Worm (Caenorhabditis elegans) whole organism, L4 larva: Measurements from ENCODE around the gene zgpa-1.

ENCODE experiments used
- F10B5.3 ChIP-seq: sonication (generic microtip); optimal IDR thresholded peaks from 2 replicates; lab custom pipeline; 2016; ENCODE audit warnings: mild to moderate bottlenecking, missing genetic modification characterization, missing compliant biosample characterization
- R02D3.7 ChIP-seq: fragments of 150-350 bp; sonication (generic microtip); optimal IDR thresholded peaks from 3 replicates; lab custom pipeline; 2014; ENCODE audit warnings: missing biosample characterization, missing genetic modification characterization
- T20F7.1 ChIP-seq: fragments of 200-800 bp; sonication (Bioruptor generic); optimal IDR thresholded peaks from 2 replicates; lab custom pipeline; 2018; ENCODE audit warnings: mild to moderate bottlenecking, missing genetic modification characterization, missing compliant biosample characterization
- Y105C5A.15 ChIP-seq: fragments of 200-800 bp; sonication (Bioruptor generic); IDR thresholded peaks from 2 replicates; pipeline ENCODE4 v1.3.6; 2022; ENCODE audit warnings: missing genetic modification characterization, missing compliant biosample characterization
- Y75B8A.6 ChIP-seq: fragments of 200-800 bp; sonication (Bioruptor generic); IDR thresholded peaks from 2 replicates; pipeline ENCODE4 v1.3.6; 2022; ENCODE audit warnings: missing genetic modification reagents, missing genetic modification characterization, missing compliant biosample characterization
- aha-1 ChIP-seq: fragments of 150-350 bp; peaks from one replicate; lab custom pipeline; 2014; ENCODE audit warnings: missing biosample characterization, missing genetic modification characterization
- ama-1 ChIP-seq: fragments of 150-350 bp; optimal IDR thresholded peaks from 2 replicates; lab custom pipeline; 2014; ENCODE audit warnings: inconsistent platforms, mixed read lengths
- arid-1 ChIP-seq: fragments of 200-800 bp; sonication (Bioruptor generic); conservative IDR thresholded peaks from 2 replicates; pipeline ENCODE4 v1.3.6; 2022; ENCODE audit warnings: missing genetic modification reagents, missing genetic modification characterization, missing compliant biosample characterization
- daf-12 ChIP-seq: fragments of 150-350 bp; optimal IDR thresholded peaks from 2 replicates; lab custom pipeline; 2014; ENCODE audit warnings: missing biosample characterization, missing genetic modification reagents, missing genetic modification characterization
- daf-19 ChIP-seq: fragments of 200-800 bp; sonication (Bioruptor generic); conservative IDR thresholded peaks from 2 replicates; pipeline ENCODE4 v1.3.6; 2022; ENCODE audit warnings: missing genetic modification characterization, missing compliant biosample characterization
- daf-8 ChIP-seq: fragments of 200-800 bp; sonication (Bioruptor generic); IDR thresholded peaks from 2 replicates; pipeline ENCODE4 v1.3.6; 2022; ENCODE audit warnings: missing genetic modification characterization, missing compliant biosample characterization
- duxl-1 ChIP-seq: sonication (generic microtip); optimal IDR thresholded peaks from 2 replicates; lab custom pipeline; 2016; ENCODE audit warnings: mild to moderate bottlenecking, missing genetic modification characterization, moderate library complexity, missing compliant biosample characterization; ENCODE audit not compliant: poor library complexity
- hmg-1.1 ChIP-seq: fragments of 200-800 bp; sonication (Bioruptor generic); IDR thresholded peaks from 2 replicates; pipeline ENCODE4 v1.3.6; 2022; ENCODE audit warnings: missing genetic modification reagents, missing genetic modification characterization, missing compliant biosample characterization
- jun-1 ChIP-seq: fragments of 150-350 bp; optimal IDR thresholded peaks from 2 replicates; lab custom pipeline; 2014; ENCODE audit warnings: missing biosample characterization, missing genetic modification reagents, missing genetic modification characterization
- lsy-2 ChIP-seq, 2 experiments: fragments of 150-350 bp in 1 of 2; sonication (generic microtip) in 1 of 2; optimal IDR thresholded peaks; 2 replicates each; lab custom pipeline; 2014 to 2017; ENCODE audit warnings: missing biosample characterization in 2 of 2, missing genetic modification characterization in 2 of 2
- mdl-1 ChIP-seq, 2 experiments: fragments of 150-350 bp in 1 of 2; sonication (generic microtip) in 1 of 2; optimal IDR thresholded peaks; 2 replicates each; lab custom pipeline; 2014 to 2017; ENCODE audit warnings: missing biosample characterization in 2 of 2, missing genetic modification characterization in 2 of 2
- mdt-29 ChIP-seq: fragments of 200-800 bp; sonication (Bioruptor generic); IDR thresholded peaks from 2 replicates; pipeline ENCODE4 v1.3.6; 2022; ENCODE audit warnings: missing genetic modification reagents, missing genetic modification characterization, missing compliant biosample characterization
- mep-1 ChIP-seq: fragments of 150-350 bp; sonication (generic microtip); optimal IDR thresholded peaks from 3 replicates; lab custom pipeline; 2014; ENCODE audit warnings: missing biosample characterization, missing genetic modification characterization
- mxl-2 ChIP-seq: fragments of 200-800 bp; sonication (Bioruptor generic); conservative IDR thresholded peaks from 2 replicates; pipeline ENCODE4 v1.3.6; 2022; ENCODE audit warnings: missing genetic modification reagents, missing genetic modification characterization, missing compliant biosample characterization
- mxl-3 ChIP-seq: fragments of 200-800 bp; sonication (Bioruptor generic); optimal IDR thresholded peaks from 2 replicates; lab custom pipeline; 2018; ENCODE audit warnings: mild to moderate bottlenecking, missing genetic modification characterization, missing compliant biosample characterization
- nhr-11 ChIP-seq: fragments of 150-350 bp; optimal IDR thresholded peaks from 2 replicates; lab custom pipeline; 2014; ENCODE audit warnings: missing biosample characterization, missing genetic modification characterization
- nhr-111 ChIP-seq: fragments of 200-800 bp; sonication (Bioruptor generic); optimal IDR thresholded peaks from 2 replicates; lab custom pipeline; 2018; ENCODE audit warnings: mild to moderate bottlenecking, missing genetic modification characterization, missing compliant biosample characterization
- nhr-237 ChIP-seq: sonication (generic microtip); optimal IDR thresholded peaks from 2 replicates; lab custom pipeline; 2017; ENCODE audit warnings: missing biosample characterization, missing genetic modification characterization
- nhr-25 ChIP-seq: sonication (generic microtip); optimal IDR thresholded peaks from 2 replicates; lab custom pipeline; 2017; ENCODE audit warnings: missing genetic modification characterization, mild to moderate bottlenecking, missing compliant biosample characterization, antibody characterized with exemption, moderate library complexity, borderline replicate concordance; ENCODE audit not compliant: insufficient read depth
- nhr-28 ChIP-seq: fragments of 150-350 bp; optimal IDR thresholded peaks from 2 replicates; lab custom pipeline; 2014; ENCODE audit warnings: missing biosample characterization, missing genetic modification characterization
- nhr-48 ChIP-seq: sonication (generic microtip); optimal IDR thresholded peaks from 2 replicates; lab custom pipeline; 2016; ENCODE audit warnings: mild to moderate bottlenecking, missing genetic modification characterization, missing compliant biosample characterization
- set-16 ChIP-seq: fragments of 200-800 bp; sonication (Bioruptor generic); IDR thresholded peaks from 2 replicates; pipeline ENCODE4 v1.3.6; 2022; ENCODE audit warnings: missing genetic modification reagents, missing genetic modification characterization, missing compliant biosample characterization
- snpc-1.2 ChIP-seq: fragments of 200-800 bp; sonication (Bioruptor generic); IDR thresholded peaks from 2 replicates; pipeline ENCODE4 v1.3.6; 2022; ENCODE audit warnings: missing genetic modification reagents, missing genetic modification characterization, missing compliant biosample characterization
- unc-130 ChIP-seq: sonication (generic microtip); optimal IDR thresholded peaks from 2 replicates; lab custom pipeline; 2016; ENCODE audit warnings: missing genetic modification reagents, missing genetic modification characterization, missing compliant biosample characterization
- unc-39 ChIP-seq: sonication (generic microtip); optimal IDR thresholded peaks from 2 replicates; lab custom pipeline; 2017; ENCODE audit warnings: missing biosample characterization, missing genetic modification characterization
- zag-1 ChIP-seq: fragments of 150-350 bp; optimal IDR thresholded peaks from 2 replicates; lab custom pipeline; 2014; ENCODE audit warnings: missing biosample characterization, missing genetic modification characterization
- zfp-2 ChIP-seq: sonication (generic microtip); optimal IDR thresholded peaks from 2 replicates; lab custom pipeline; 2016; ENCODE audit warnings: mild to moderate bottlenecking, missing genetic modification characterization, missing compliant biosample characterization
- zip-11 ChIP-seq: fragments of 200-800 bp; sonication (Bioruptor generic); IDR thresholded peaks from 2 replicates; pipeline ENCODE4 v1.3.6; 2022; ENCODE audit warnings: missing genetic modification characterization, missing compliant biosample characterization
- ztf-11 ChIP-seq: fragments of 150-350 bp; optimal IDR thresholded peaks from 2 replicates; lab custom pipeline; 2014; ENCODE audit warnings: missing biosample characterization, missing genetic modification characterization

The zgpa-1 gene

DNA sequence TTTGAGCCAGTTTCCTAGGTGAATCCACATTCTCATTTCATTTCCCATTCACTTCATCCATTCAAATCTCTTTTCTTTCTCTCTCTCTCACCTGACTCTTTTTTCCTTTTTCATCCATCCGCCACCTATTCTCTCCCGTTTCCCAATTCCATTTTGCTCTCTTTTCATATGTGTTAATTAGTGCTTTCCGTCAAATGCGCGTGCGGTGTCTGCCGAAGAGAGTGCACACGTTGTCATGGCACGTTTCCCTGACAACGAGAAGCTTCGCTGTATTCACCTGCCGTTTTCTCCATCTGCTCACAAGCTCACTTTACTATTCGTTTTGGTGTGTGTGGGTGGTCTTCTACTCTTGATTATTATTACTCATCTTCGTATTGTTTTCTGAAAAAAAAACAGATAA, 27.3 kb upstream of the zgpa-1 start:
- TF ChIP-seq unc-39 (tag; lab: Kevin White, UChicago) (no peak), mdt-29 (GFP tag; lab: Robert Waterston, UW) (no peak), daf-12 (tag; lab: Kevin White, UChicago) (no peak), daf-19 (GFP tag; lab: Robert Waterston, UW) (0 out of 2 replicates have a peak, but pooled peaks have one; percentile 14), mxl-2 (GFP tag; lab: Robert Waterston, UW) (no peak), aha-1 (tag; lab: Kevin White, UChicago) (peak; percentile 27), zag-1 (tag; lab: Kevin White, UChicago) (no peak), unc-130 (GFP tag; lab: Kevin White, UChicago) (no peak), hmg-1.1 (GFP tag; lab: Robert Waterston, UW) (no peak), nhr-111 (GFP tag; lab: Kevin White, UChicago) (no peak), Y105C5A.15 (GFP tag; lab: Robert Waterston, UW) (no peak)

DNA sequence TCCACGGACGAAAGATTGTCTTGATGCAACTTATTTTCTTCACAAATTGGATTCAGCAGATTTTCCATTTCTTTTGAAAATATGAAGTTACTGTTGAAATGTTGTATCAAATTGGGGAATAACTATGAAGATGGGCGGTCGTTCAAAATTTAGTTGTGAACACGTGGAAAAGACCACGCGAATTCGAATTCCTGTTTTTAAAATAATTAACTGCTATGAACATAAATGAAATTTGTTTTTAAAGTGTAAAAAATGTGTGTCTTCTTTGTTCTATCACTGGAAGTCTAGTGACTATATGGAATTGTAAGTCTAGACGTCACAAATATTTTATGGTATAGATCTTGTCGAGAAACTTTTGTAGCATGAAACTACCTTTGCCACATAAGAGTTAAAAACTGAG, 25.8 kb upstream of the zgpa-1 start, which contains the start of gene C06A6.7:
Gene C06A6.7 (minus strand): TSS at position 101 of the 400 bp plus-strand sequence.
- TF ChIP-seq nhr-11 (no peak), F10B5.3 (tag; lab: Kevin White, UChicago) (no peak), daf-8 (GFP tag; lab: Robert Waterston, UW) (no peak), ama-1 (no peak), R02D3.7 (tag; lab: Kevin White, UChicago) (no peak), mep-1 (tag; lab: Kevin White, UChicago) (no peak), set-16 (GFP tag; lab: Robert Waterston, UW) (no peak), zip-11 (no peak)
- TF ChIP-seq, all 104 proteins: peak for 0

DNA sequence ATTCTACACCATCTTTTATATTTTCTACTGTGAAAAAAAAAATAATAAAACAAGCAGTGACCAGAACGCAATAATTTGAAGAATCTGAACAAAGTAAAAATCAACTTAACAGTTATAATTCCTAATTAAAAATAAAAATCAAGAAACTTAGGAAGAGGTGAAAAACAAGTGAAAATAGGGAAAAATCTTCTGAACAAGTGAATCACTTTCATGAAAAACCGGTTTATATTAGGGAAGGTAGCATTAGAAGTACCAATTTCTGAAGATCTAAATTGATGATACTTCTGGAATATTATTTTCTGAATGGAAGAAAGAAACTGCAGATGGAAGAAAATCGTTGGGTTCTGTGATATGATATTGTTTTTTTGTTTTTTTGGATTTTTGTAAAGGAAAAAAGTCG, 23.9 kb upstream of the zgpa-1 start:
- TF ChIP-seq zfp-2 (tag; lab: Kevin White, UChicago) (no peak), snpc-1.2 (GFP tag; lab: Robert Waterston, UW) (no peak), arid-1 (GFP tag; lab: Robert Waterston, UW) (no peak), duxl-1 (tag; lab: Kevin White, UChicago) (no peak), Y75B8A.6 (GFP tag; lab: Robert Waterston, UW) (no peak)

DNA sequence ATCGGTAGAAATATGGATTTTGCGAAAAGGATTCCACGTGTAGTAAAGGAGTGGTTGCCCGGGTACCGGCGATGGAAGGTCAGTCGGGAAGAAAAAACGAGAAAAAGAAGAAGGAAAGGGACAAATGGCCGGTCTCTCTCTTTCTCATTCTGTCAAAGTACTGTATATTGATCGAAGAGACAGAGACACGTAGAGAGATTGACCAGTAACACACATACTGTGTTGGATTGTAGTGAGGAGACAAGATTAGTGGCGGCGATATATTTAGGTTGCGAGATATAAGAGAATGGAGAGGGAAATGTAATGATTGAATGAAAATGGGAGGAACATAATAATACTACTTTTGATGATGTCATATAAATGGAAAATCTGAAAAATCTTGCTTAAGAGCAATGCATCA, 23.4 kb upstream of the zgpa-1 start:
- no peak for TF ChIP-seq ztf-11 (tag; lab: Kevin White, UChicago)
- TF ChIP-seq nhr-48 (tag; lab: Kevin White, UChicago) = no peak
- peak; percentile 33 for TF ChIP-seq mxl-3
- TF ChIP-seq nhr-28 = peak; percentile 83
- no peak for TF ChIP-seq T20F7.1 (GFP tag; lab: Kevin White, UChicago)
- TF ChIP-seq mdl-1 (tag; optimal IDR thresholded peaks at IDR 0.05; lab: Kevin White, UChicago) = peak in 1 of 2 experiments; percentile 0
- TF ChIP-seq nhr-25 (tag; lab: Kevin White, UChicago) = peak; percentile 47
- TF ChIP-seq nhr-237 (tag; lab: Kevin White, UChicago) = no peak
- no peak for TF ChIP-seq mep-1 (tag; lab: Kevin White, UChicago)
- TF ChIP-seq lsy-2 (tag; optimal IDR thresholded peaks at IDR 0.05; lab: Kevin White, UChicago) = peak in 1 of 2 experiments; percentile 18

DNA sequence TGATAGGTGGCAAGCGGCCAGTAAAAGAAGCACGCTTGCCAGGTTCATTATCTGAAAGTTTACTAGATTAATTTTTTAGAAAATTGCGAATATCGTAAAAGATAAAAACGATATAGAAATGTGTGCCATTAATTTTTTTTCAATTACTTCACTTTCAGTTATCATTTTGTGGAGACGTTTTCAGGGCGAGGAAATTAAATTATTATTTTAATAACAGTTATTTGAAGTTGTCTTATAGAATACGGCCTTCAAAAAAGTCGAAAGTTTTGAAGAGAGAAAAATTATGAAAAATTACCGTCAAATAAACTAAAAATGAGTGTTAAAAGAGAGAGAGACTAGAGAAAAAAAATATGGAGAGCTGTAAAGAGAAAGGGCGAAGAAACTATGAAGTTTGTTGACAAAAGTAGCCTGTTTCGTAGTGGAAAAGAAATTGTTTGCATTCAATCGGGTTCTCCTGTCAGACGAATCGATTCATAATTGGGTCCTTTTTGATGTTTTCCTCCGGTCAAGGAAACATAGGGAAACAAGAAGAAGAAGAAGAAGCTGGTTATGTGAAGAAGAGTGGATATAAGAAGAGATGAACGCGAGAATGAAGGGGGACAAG, 22.1 kb upstream of the zgpa-1 start, which contains the start of gene erp-44.2:
Gene erp-44.2 (minus strand): TSS at position 51 of the 604 bp plus-strand sequence.
- TF ChIP-seq aha-1 (tag; lab: Kevin White, UChicago) (peak; percentile 34), jun-1 (tag; lab: Kevin White, UChicago) (no peak)
